Worm (Caenorhabditis elegans) whole organism, mixed stage, embryonic: ENCODE results near the gene C41H7.2.

Experiments
- ces-1 ChIP-seq: fragments of 150-350 bp; optimal IDR thresholded peaks from 2 replicates; lab custom pipeline; 2014; ENCODE audit warnings: missing biosample characterization, missing genetic modification reagents, missing genetic modification characterization
- lsy-2 ChIP-seq: fragments of 150-350 bp; optimal IDR thresholded peaks from 2 replicates; lab custom pipeline; 2014; ENCODE audit warnings: missing biosample characterization, missing genetic modification characterization
- nhr-28 ChIP-seq: fragments of 150-350 bp; optimal IDR thresholded peaks from 2 replicates; lab custom pipeline; 2014; ENCODE audit warnings: missing biosample characterization, missing genetic modification characterization
- unc-120 ChIP-seq: sonication (generic microtip); optimal IDR thresholded peaks from 2 replicates; lab custom pipeline; 2017; ENCODE audit warnings: missing genetic modification characterization, missing compliant biosample characterization; ENCODE audit not compliant: poor library complexity, severe bottlenecking
- unc-39 ChIP-seq: fragments of 150-350 bp; optimal IDR thresholded peaks from 2 replicates; lab custom pipeline; 2014; ENCODE audit warnings: missing biosample characterization, missing genetic modification characterization
- unc-62 ChIP-seq: fragments of 150-350 bp; optimal IDR thresholded peaks from 2 replicates; lab custom pipeline; 2014; ENCODE audit warnings: missing biosample characterization, missing genetic modification reagents, missing genetic modification characterization
- ztf-11 ChIP-seq: fragments of 150-350 bp; optimal IDR thresholded peaks from 2 replicates; lab custom pipeline; 2014; ENCODE audit warnings: missing biosample characterization, missing genetic modification characterization

DNA sequence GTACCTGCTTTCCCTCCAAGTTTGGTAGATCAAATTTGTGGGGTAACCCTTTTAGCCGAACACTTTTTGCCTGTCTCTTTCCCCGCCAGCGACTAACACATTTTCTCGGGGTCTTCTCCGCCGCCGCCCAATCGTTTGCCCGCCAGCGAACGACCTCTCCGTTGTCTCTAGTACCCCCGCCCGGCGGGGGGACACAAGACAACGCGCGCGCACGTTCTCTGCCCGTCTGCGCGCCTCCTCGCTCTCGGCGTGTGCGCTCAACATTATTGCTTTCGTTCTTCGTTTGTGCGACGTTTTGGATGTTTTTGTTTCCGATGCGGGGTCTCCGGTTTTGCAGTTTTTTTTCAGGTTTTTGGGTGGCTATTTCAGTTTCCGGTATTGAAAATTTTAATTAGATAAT is 40.9 kb downstream of the C41H7.2 start:
- TF ChIP-seq unc-120 (tag; lab: Kevin White, UChicago) = no peak
- no peak for TF ChIP-seq lsy-2 (tag; lab: Kevin White, UChicago)
- TF ChIP-seq nhr-28 (tag; lab: Kevin White, UChicago) = no peak
- TF ChIP-seq ces-1 (GFP tag; lab: Kevin White, UChicago) = no peak
- TF ChIP-seq ztf-11 (tag; lab: Kevin White, UChicago) = no peak
- TF ChIP-seq unc-62 (GFP tag; lab: Kevin White, UChicago) = no peak
- TF ChIP-seq unc-39 (tag; lab: Kevin White, UChicago) = no peak
